Worm (Caenorhabditis elegans) whole organism, L2 larva: ENCODE data around the gene R11E3.19.

Experiments
- ama-1 ChIP-seq: fragments of 150-350 bp; optimal IDR thresholded peaks from 2 replicates; lab custom pipeline; 2018; ENCODE audit warnings: inconsistent platforms
- nhr-129 ChIP-seq: fragments of 150-350 bp; optimal IDR thresholded peaks from 2 replicates; lab custom pipeline; 2014; ENCODE audit warnings: missing biosample characterization, missing genetic modification characterization
- snpc-4 ChIP-seq: fragments of 150-350 bp; optimal IDR thresholded peaks from 2 replicates; lab custom pipeline; 2014; ENCODE audit warnings: missing biosample characterization, missing genetic modification characterization
- ztf-11 ChIP-seq: sonication (generic microtip); optimal IDR thresholded peaks from 2 replicates; lab custom pipeline; 2017; ENCODE audit warnings: missing biosample characterization, missing genetic modification characterization

- TF ChIP-seq snpc-4 (tag; lab: Kevin White, UChicago), result no peak
- TF ChIP-seq ama-1 (lab: Kevin White, UChicago), result no peak
- no peak for TF ChIP-seq nhr-129 (tag; lab: Kevin White, UChicago)
- no peak for TF ChIP-seq ztf-11
Observed at ce11 chrIV:4799114-4799513, 23.2 kb upstream of the R11E3.19 start, which contains the start of gene eor-1.
